Fruit fly (Drosophila melanogaster) whole organism, larva: ENCODE results near the gene Cyp12c1.

Source experiments
- noc ChIP-seq: fragments of 200-800 bp; sonication (Bioruptor generic); optimal IDR thresholded peaks from 3 replicates; lab custom pipeline; 2019; ENCODE audit warnings: missing biosample characterization, mild to moderate bottlenecking, missing genetic modification characterization, moderate library complexity

The Cyp12c1 gene

dm6 chr3L:18640584-18641527 lies 45.3 kb downstream of the Cyp12c1 start:
- TF ChIP-seq noc = peak; percentile 97

- TF ChIP-seq noc = no peak
Measured at dm6 chr3L:18638487-18638886, 47.6 kb downstream of the Cyp12c1 start.

dm6 chr3L:18638043-18638442 lies 48.1 kb downstream of the Cyp12c1 start:
- no peak for TF ChIP-seq noc

dm6 chr3L:18637348-18637747 lies 48.8 kb downstream of the Cyp12c1 start:
- no peak for TF ChIP-seq noc

- no peak for TF ChIP-seq noc
Measured at dm6 chr3L:18636782-18637181, 49.3 kb downstream of the Cyp12c1 start.

dm6 chr3L:18634792-18635471 lies 51.2 kb downstream of the Cyp12c1 start:
- peak; percentile 73 for TF ChIP-seq noc
